Worm (Caenorhabditis elegans) whole organism, L2 larva: ENCODE results near the gene F15D4.2.

Experiments
- C34F6.9 ChIP-seq: fragments of 150-350 bp; optimal IDR thresholded peaks from 2 replicates; lab custom pipeline; 2014; ENCODE audit warnings: missing biosample characterization, missing genetic modification characterization
- F13H6.1 ChIP-seq: sonication (generic microtip); optimal IDR thresholded peaks from 2 replicates; lab custom pipeline; 2016; ENCODE audit warnings: missing genetic modification characterization, missing compliant biosample characterization
- R02D3.7 ChIP-seq: fragments of 150-350 bp; optimal IDR thresholded peaks from 2 replicates; lab custom pipeline; 2014; ENCODE audit warnings: missing biosample characterization, missing genetic modification characterization
- Y55F3AM.14 ChIP-seq: fragments of 200-800 bp; sonication (Bioruptor generic); optimal IDR thresholded peaks from 2 replicates; lab custom pipeline; 2018; ENCODE audit warnings: mild to moderate bottlenecking, missing genetic modification characterization, missing compliant biosample characterization
- ZK546.5 ChIP-seq: sonication (generic microtip); optimal IDR thresholded peaks from 2 replicates; lab custom pipeline; 2017; ENCODE audit warnings: missing biosample characterization, missing genetic modification characterization
- alr-1 ChIP-seq: fragments of 150-350 bp; optimal IDR thresholded peaks from 2 replicates; lab custom pipeline; 2014; ENCODE audit warnings: missing biosample characterization, missing genetic modification characterization
- aly-2 ChIP-seq: fragments of 150-350 bp; optimal IDR thresholded peaks from 2 replicates; lab custom pipeline; 2014; ENCODE audit warnings: missing biosample characterization, missing genetic modification characterization
- ama-1 ChIP-seq: fragments of 150-350 bp; optimal IDR thresholded peaks from 2 replicates; lab custom pipeline; 2018; ENCODE audit warnings: inconsistent platforms
- blmp-1 ChIP-seq: sonication (generic microtip); optimal IDR thresholded peaks from 2 replicates; lab custom pipeline; 2017; ENCODE audit warnings: missing genetic modification characterization, mild to moderate bottlenecking, missing compliant biosample characterization, antibody characterized with exemption, moderate library complexity; ENCODE audit not compliant: insufficient read depth
- ceh-16 ChIP-seq: fragments of 150-350 bp; optimal IDR thresholded peaks from 2 replicates; lab custom pipeline; 2014; ENCODE audit warnings: missing biosample characterization, missing genetic modification characterization
- ceh-82 ChIP-seq: fragments of 150-350 bp; optimal IDR thresholded peaks from 2 replicates; lab custom pipeline; 2014; ENCODE audit warnings: missing biosample characterization, missing genetic modification characterization
- crh-2 ChIP-seq: sonication (generic microtip); optimal IDR thresholded peaks from 2 replicates; lab custom pipeline; 2017; ENCODE audit warnings: missing biosample characterization, missing genetic modification characterization
- dmd-4 ChIP-seq: sonication (generic microtip); optimal IDR thresholded peaks from 2 replicates; lab custom pipeline; 2017; ENCODE audit warnings: missing biosample characterization, missing genetic modification characterization
- egl-27 ChIP-seq: sonication (generic microtip); optimal IDR thresholded peaks from 3 replicates; lab custom pipeline; 2017; ENCODE audit warnings: missing biosample characterization, missing genetic modification reagents, missing genetic modification characterization
- elt-1 ChIP-seq: fragments of 150-350 bp; optimal IDR thresholded peaks from 2 replicates; lab custom pipeline; 2014; ENCODE audit warnings: missing biosample characterization, missing genetic modification characterization
- elt-3 ChIP-seq: sonication (generic microtip); optimal IDR thresholded peaks from 2 replicates; lab custom pipeline; 2017; ENCODE audit warnings: missing biosample characterization, missing genetic modification characterization
- fos-1 ChIP-seq: fragments of 150-350 bp; optimal IDR thresholded peaks from 2 replicates; lab custom pipeline; 2014; ENCODE audit warnings: missing biosample characterization, missing genetic modification characterization
- gmeb-1 ChIP-seq: fragments of 150-350 bp; optimal IDR thresholded peaks from 2 replicates; lab custom pipeline; 2014; ENCODE audit warnings: missing biosample characterization, missing genetic modification characterization
- lin-11 ChIP-seq: fragments of 150-350 bp; sonication (generic microtip); optimal IDR thresholded peaks from 2 replicates; lab custom pipeline; 2014; ENCODE audit warnings: missing biosample characterization, missing genetic modification characterization, inconsistent platforms, mixed read lengths
- lin-13 ChIP-seq: fragments of 150-350 bp; optimal IDR thresholded peaks from 2 replicates; lab custom pipeline; 2014; ENCODE audit warnings: missing biosample characterization, missing genetic modification reagents, missing genetic modification characterization
- lin-39 ChIP-seq: fragments of 150-350 bp; optimal IDR thresholded peaks from 2 replicates; lab custom pipeline; 2014; ENCODE audit warnings: missing biosample characterization, missing genetic modification reagents, missing genetic modification characterization
- lsy-2 ChIP-seq, 2 experiments: fragments of 150-350 bp in 1 of 2; sonication (generic microtip) in 1 of 2; optimal IDR thresholded peaks; 2 replicates each; lab custom pipeline; 2014 to 2017; ENCODE audit warnings: missing biosample characterization in 2 of 2, missing genetic modification characterization in 2 of 2
- mab-5 ChIP-seq: fragments of 150-350 bp; optimal IDR thresholded peaks from 2 replicates; lab custom pipeline; 2014; ENCODE audit warnings: missing biosample characterization, missing genetic modification characterization
- mbf-1 ChIP-seq: sonication (generic microtip); optimal IDR thresholded peaks from 2 replicates; lab custom pipeline; 2017; ENCODE audit warnings: missing biosample characterization, missing genetic modification characterization
- mdl-1 ChIP-seq, 2 experiments: fragments of 150-350 bp in 1 of 2; sonication (generic microtip) in 1 of 2; optimal IDR thresholded peaks; 2 replicates each; lab custom pipeline; 2017; ENCODE audit warnings: missing biosample characterization in 2 of 2, missing genetic modification characterization in 2 of 2
- nhr-10 ChIP-seq: sonication (generic microtip); optimal IDR thresholded peaks from 2 replicates; lab custom pipeline; 2017; ENCODE audit warnings: missing biosample characterization, missing genetic modification characterization
- nhr-11 ChIP-seq: fragments of 150-350 bp; optimal IDR thresholded peaks from 2 replicates; lab custom pipeline; 2014; ENCODE audit warnings: missing biosample characterization, missing genetic modification characterization
- nhr-12 ChIP-seq: fragments of 150-350 bp; optimal IDR thresholded peaks from 2 replicates; lab custom pipeline; 2014; ENCODE audit warnings: missing biosample characterization, missing genetic modification characterization
- nhr-129 ChIP-seq: fragments of 150-350 bp; optimal IDR thresholded peaks from 2 replicates; lab custom pipeline; 2014; ENCODE audit warnings: missing biosample characterization, missing genetic modification characterization
- nhr-21 ChIP-seq: fragments of 150-350 bp; optimal IDR thresholded peaks from 2 replicates; lab custom pipeline; 2014; ENCODE audit warnings: missing biosample characterization, missing genetic modification characterization
- nhr-23 ChIP-seq: fragments of 150-350 bp; optimal IDR thresholded peaks from 2 replicates; lab custom pipeline; 2014; ENCODE audit warnings: missing biosample characterization, missing genetic modification reagents, missing genetic modification characterization
- nhr-237 ChIP-seq: fragments of 150-350 bp; optimal IDR thresholded peaks from 2 replicates; lab custom pipeline; 2014; ENCODE audit warnings: missing biosample characterization, missing genetic modification characterization
- nhr-25 ChIP-seq: fragments of 150-350 bp; sonication (generic microtip); optimal IDR thresholded peaks from 3 replicates; lab custom pipeline; 2014; ENCODE audit warnings: missing biosample characterization, missing genetic modification characterization
- nhr-6 ChIP-seq: fragments of 150-350 bp; optimal IDR thresholded peaks from 2 replicates; lab custom pipeline; 2014; ENCODE audit warnings: missing biosample characterization, missing genetic modification characterization
- nhr-77 ChIP-seq: fragments of 150-350 bp; optimal IDR thresholded peaks from 2 replicates; lab custom pipeline; 2014; ENCODE audit warnings: missing biosample characterization, missing genetic modification characterization
- peb-1 ChIP-seq: fragments of 150-350 bp; optimal IDR thresholded peaks from 2 replicates; lab custom pipeline; 2014; ENCODE audit warnings: missing biosample characterization, missing genetic modification characterization
- sem-4 ChIP-seq: fragments of 150-350 bp; optimal IDR thresholded peaks from 2 replicates; lab custom pipeline; 2014; ENCODE audit warnings: missing biosample characterization, missing genetic modification reagents, missing genetic modification characterization
- skn-1 ChIP-seq: sonication (generic microtip); optimal IDR thresholded peaks from 2 replicates; lab custom pipeline; 2017; ENCODE audit warnings: missing biosample characterization, missing genetic modification characterization
- sma-3 ChIP-seq: sonication (generic microtip); optimal IDR thresholded peaks from 2 replicates; lab custom pipeline; 2016; ENCODE audit warnings: missing genetic modification reagents, missing genetic modification characterization, missing compliant biosample characterization
- sma-9 ChIP-seq, 2 experiments: fragments of 150-350 bp in 1 of 2; sonication (generic microtip) in 1 of 2; optimal IDR thresholded peaks; 2 replicates each; lab custom pipeline; 2014 to 2016; ENCODE audit warnings: missing genetic modification characterization in 2 of 2, mild to moderate bottlenecking in 1 of 2, missing biosample characterization in 1 of 2, missing compliant biosample characterization in 1 of 2, missing genetic modification reagents in 1 of 2, moderate library complexity in 1 of 2
- snpc-4 ChIP-seq: fragments of 150-350 bp; optimal IDR thresholded peaks from 2 replicates; lab custom pipeline; 2014; ENCODE audit warnings: missing biosample characterization, missing genetic modification characterization
- unc-39 ChIP-seq: fragments of 150-350 bp; optimal IDR thresholded peaks from 2 replicates; lab custom pipeline; 2014; ENCODE audit warnings: missing biosample characterization, missing genetic modification characterization
- unc-55 ChIP-seq: fragments of 150-350 bp; sonication (generic microtip); optimal IDR thresholded peaks from 3 replicates; lab custom pipeline; 2014; ENCODE audit warnings: missing biosample characterization, missing genetic modification reagents, missing genetic modification characterization
- unc-62 ChIP-seq: fragments of 150-350 bp; optimal IDR thresholded peaks from 2 replicates; lab custom pipeline; 2014; ENCODE audit warnings: missing biosample characterization, missing genetic modification reagents, missing genetic modification characterization
- zag-1 ChIP-seq: fragments of 150-350 bp; optimal IDR thresholded peaks from 2 replicates; lab custom pipeline; 2014; ENCODE audit warnings: missing biosample characterization, missing genetic modification characterization
- ztf-1 ChIP-seq: fragments of 200-800 bp; sonication (Bioruptor generic); conservative IDR thresholded peaks from 2 replicates; pipeline ENCODE4 v1.3.6; 2022; ENCODE audit warnings: missing genetic modification characterization, missing compliant biosample characterization
- ztf-11 ChIP-seq: sonication (generic microtip); optimal IDR thresholded peaks from 2 replicates; lab custom pipeline; 2017; ENCODE audit warnings: missing biosample characterization, missing genetic modification characterization
- ztf-4 ChIP-seq: fragments of 150-350 bp; optimal IDR thresholded peaks from 2 replicates; lab custom pipeline; 2014; ENCODE audit warnings: missing biosample characterization, missing genetic modification characterization

The F15D4.2 gene

DNA sequence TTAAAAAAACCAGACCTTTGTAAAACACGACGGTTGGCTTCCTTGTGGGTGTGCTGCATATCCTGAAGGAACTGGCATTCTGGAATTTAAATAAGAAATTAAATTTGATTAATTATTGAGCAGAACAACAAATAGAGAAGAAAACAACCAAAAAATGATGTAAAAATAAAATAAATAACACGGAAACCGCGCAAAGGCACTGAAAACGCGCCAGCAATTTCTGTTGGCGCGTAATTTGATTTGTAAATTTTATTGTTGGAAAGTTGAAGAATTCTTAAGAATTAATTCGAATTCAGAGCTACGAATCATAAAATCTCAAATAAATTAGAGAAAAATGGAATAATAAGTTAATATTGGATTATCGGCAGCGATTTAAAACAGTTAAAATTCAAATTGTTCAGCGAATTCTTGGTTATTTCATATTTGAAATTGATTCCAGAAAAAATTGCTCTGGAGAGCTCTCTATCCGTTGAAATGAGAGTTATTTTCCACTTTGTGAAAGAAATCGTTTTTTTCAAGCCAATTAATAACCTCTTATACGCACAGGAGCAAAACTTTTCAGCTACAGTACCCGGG is 22.0 kb downstream of the F15D4.2 start, which contains the start of gene romo-1:
Gene romo-1, minus strand, starts transcription at position 79 of the 576 bp plus-strand sequence.
- TF ChIP-seq alr-1 (tag; lab: Kevin White, UChicago) (no peak), sem-4 (tag; lab: Kevin White, UChicago) (peak; percentile 65), lin-13 (GFP tag; lab: Kevin White, UChicago) (peak; percentile 64), ama-1 (lab: Kevin White, UChicago) (no peak), ztf-11 (tag; lab: Kevin White, UChicago) (no peak), mab-5 (tag; lab: Kevin White, UChicago) (no peak), nhr-25 (tag; lab: Kevin White, UChicago) (peak; percentile 56), R02D3.7 (tag; lab: Kevin White, UChicago) (peak; percentile 19), sma-3 (GFP tag; lab: Kevin White, UChicago) (peak; percentile 75), nhr-21 (tag; lab: Kevin White, UChicago) (no peak), lsy-2 (tag; optimal IDR thresholded peaks at IDR 0.05; lab: Kevin White, UChicago) (peak; percentile 70 to 91), elt-3 (tag; lab: Kevin White, UChicago) (no peak), lin-39 (no peak), nhr-77 (tag; lab: Kevin White, UChicago) (no peak), dmd-4 (tag; lab: Kevin White, UChicago) (no peak), unc-39 (tag; lab: Kevin White, UChicago) (no peak), blmp-1 (tag; lab: Kevin White, UChicago) (peak; percentile 2), nhr-10 (tag; lab: Kevin White, UChicago) (no peak), peb-1 (tag; lab: Kevin White, UChicago) (no peak), nhr-12 (tag; lab: Kevin White, UChicago) (no peak), ceh-82 (tag; lab: Kevin White, UChicago) (no peak), nhr-237 (no peak), nhr-23 (no peak), unc-62 (GFP tag; lab: Kevin White, UChicago) (no peak), mbf-1 (tag; lab: Kevin White, UChicago) (no peak), ceh-16 (tag; lab: Kevin White, UChicago) (no peak), nhr-129 (tag; lab: Kevin White, UChicago) (peak; percentile 41), nhr-11 (tag; lab: Kevin White, UChicago) (no peak), Y55F3AM.14 (GFP tag; lab: Kevin White, UChicago) (no peak), sma-9 (GFP tag; optimal IDR thresholded peaks at IDR 0.05; lab: Kevin White, UChicago) (peak; percentile 85), sma-9 (tag; optimal IDR thresholded peaks at IDR 0.05; lab: Kevin White, UChicago) (no peak), mdl-1 (tag; optimal IDR thresholded peaks at IDR 0.05; lab: Kevin White, UChicago) (no peak), snpc-4 (tag; lab: Kevin White, UChicago) (peak; percentile 64), nhr-6 (peak; percentile 49), unc-55 (GFP tag; lab: Kevin White, UChicago) (peak; percentile 90), C34F6.9 (tag; lab: Kevin White, UChicago) (peak; percentile 88), lin-11 (tag; lab: Kevin White, UChicago) (peak; percentile 36), crh-2 (tag; lab: Kevin White, UChicago) (peak; percentile 86), ZK546.5 (peak; percentile 1), zag-1 (tag; lab: Kevin White, UChicago) (no peak), fos-1 (tag; lab: Kevin White, UChicago) (peak; percentile 40), ztf-1 (GFP tag; lab: Robert Waterston, UW) (no peak), ztf-4 (tag; lab: Kevin White, UChicago) (peak; percentile 22), gmeb-1 (peak; percentile 95), skn-1 (tag; lab: Kevin White, UChicago) (no peak), F13H6.1 (peak; percentile 66), elt-1 (no peak), aly-2 (tag; lab: Kevin White, UChicago) (no peak), egl-27 (tag; lab: Kevin White, UChicago) (no peak)
